Comparison of ENCODE assay signal across 1 worm cellular context in genomic region chrII:5688959-5689358, ce11.
TF ChIP-seq lines count a peak whose summit lies in the region.

Gene C25H3.11, minus strand, starts transcription at chrII:5689040.

TF ChIP-seq in whole organism, L1 larva, 84 proteins besides CTCF, POLR2A, EP300 and RAD21 (continued from another document):
- TF ChIP-seq mdl-1 (tag; optimal IDR thresholded peaks at IDR 0.05; lab: Kevin White, UChicago) (peak in 1 of 2 experiments; percentile 32), lin-39 (tag; optimal IDR thresholded peaks at IDR 0.05; lab: Kevin White, UChicago) (no peak), mef-2 (tag; optimal IDR thresholded peaks at IDR 0.05; lab: Kevin White, UChicago) (no peak), C16A3.4 (tag; optimal IDR thresholded peaks at IDR 0.05; lab: Kevin White, UChicago) (peak; percentile 24), blmp-1 (tag; optimal IDR thresholded peaks at IDR 0.05; lab: Kevin White, UChicago) (no peak), aly-2 (tag; optimal IDR thresholded peaks at IDR 0.05; lab: Kevin White, UChicago) (no peak), lsy-2 (tag; optimal IDR thresholded peaks at IDR 0.05; lab: Kevin White, UChicago) (peak; percentile 11 to 14), elt-2 (tag; optimal IDR thresholded peaks at IDR 0.05; lab: Kevin White, UChicago) (peak; percentile 34), mep-1 (tag; optimal IDR thresholded peaks at IDR 0.05; lab: Kevin White, UChicago) (peak; percentile 31), efl-1 (optimal IDR thresholded peaks at IDR 0.05; lab: Kevin White, UChicago) (peak in 1 of 2 experiments; percentile 3), efl-1 (GFP tag; optimal IDR thresholded peaks at IDR 0.05 in 1 of 2; lab: Kevin White, UChicago) (peak in 1 of 2 experiments; percentile 4), unc-30 (tag; optimal IDR thresholded peaks at IDR 0.05; lab: Kevin White, UChicago) (no peak), efl-3 (GFP tag; optimal IDR thresholded peaks at IDR 0.05; lab: Kevin White, UChicago) (no peak), dsc-1 (tag; optimal IDR thresholded peaks at IDR 0.05; lab: Kevin White, UChicago) (peak; percentile 9), nhr-11 (tag; optimal IDR thresholded peaks at IDR 0.05; lab: Kevin White, UChicago) (no peak), ets-5 (GFP tag; IDR thresholded peaks at IDR 0.05; lab: Robert Waterston, UW) (no peak), nhr-76 (tag; optimal IDR thresholded peaks at IDR 0.05; lab: Kevin White, UChicago) (no peak)
